Fruit fly (Drosophila melanogaster) whole organism: Measurements from ENCODE around the gene CG31126.

Experiments
- CG8478 ChIP-seq: fragments of >200 bp; optimal IDR thresholded peaks from 2 replicates; lab custom pipeline; 2018; ENCODE audit warnings: inconsistent platforms
- Dll ChIP-seq: fragments of >200 bp; optimal IDR thresholded peaks from 2 replicates; lab custom pipeline; 2017
- EcR ChIP-seq, 2 experiments: fragments of >200 bp; optimal IDR thresholded peaks; 2 replicates each; lab custom pipeline; 2017; ENCODE audit warnings: missing biosample characterization in 2 of 2, missing genetic modification characterization in 2 of 2, missing genetic modification reagents in 2 of 2
- pan ChIP-seq: fragments of >200 bp; optimal IDR thresholded peaks from 2 replicates; lab custom pipeline; 2017
- psq ChIP-seq: fragments of >200 bp; optimal IDR thresholded peaks from 2 replicates; lab custom pipeline; 2017
- usp ChIP-seq: fragments of >200 bp; optimal IDR thresholded peaks from 2 replicates; lab custom pipeline; 2017; ENCODE audit warnings: missing biosample characterization, missing genetic modification characterization, mixed read lengths

Gene CG31126

dm6 chr3R:24651044-24651459 lies 8.4 kb upstream of the CG31126 start:
- TF ChIP-seq Dll = no peak
- no peak for TF ChIP-seq psq (lab: Kevin White, UChicago)
- TF ChIP-seq pan (lab: Kevin White, UChicago) = no peak
- no peak for TF ChIP-seq usp (GFP tag; lab: Kevin White, UChicago)
- no peak for TF ChIP-seq EcR (GFP tag; optimal IDR thresholded peaks at IDR 0.05; lab: Kevin White, UChicago)
- no peak for TF ChIP-seq CG8478

- TF ChIP-seq CG8478 (no peak), usp (GFP tag; lab: Kevin White, UChicago) (no peak), pan (lab: Kevin White, UChicago) (no peak), EcR (GFP tag; optimal IDR thresholded peaks at IDR 0.05; lab: Kevin White, UChicago) (no peak), Dll (no peak), psq (lab: Kevin White, UChicago) (no peak)
Measured at dm6 chr3R:24654770-24655322, 4.6 kb upstream of the CG31126 start, which contains the start of the genes CG31125 and CG6695. Gene CG31125, minus strand, starts transcription at chr3R:24654820. Gene CG6695, plus strand, starts transcription at chr3R:24655160.

dm6 chr3R:24661679-24662411 lies 2.4 kb downstream of the CG31126 start, which contains the start of gene Ppox:
Gene Ppox, minus strand, starts transcription at chr3R:24661851.
- TF ChIP-seq usp (GFP tag; lab: Kevin White, UChicago) (no peak), EcR (GFP tag; optimal IDR thresholded peaks at IDR 0.05; lab: Kevin White, UChicago) (no peak), CG8478 (no peak), psq (lab: Kevin White, UChicago) (no peak)

dm6 chr3R:24662412-24662796 lies 3.0 kb downstream of the CG31126 start, which contains the start of gene slo:
Gene slo, plus strand, starts transcription at chr3R:24662491.
- TF ChIP-seq EcR (GFP tag; optimal IDR thresholded peaks at IDR 0.05; lab: Kevin White, UChicago) (no peak), CG8478 (no peak), psq (lab: Kevin White, UChicago) (no peak), usp (GFP tag; lab: Kevin White, UChicago) (no peak), Dll (no peak), pan (lab: Kevin White, UChicago) (no peak)

dm6 chr3R:24663044-24663443 lies 3.6 kb downstream of the CG31126 start:
- no peak for TF ChIP-seq psq (lab: Kevin White, UChicago)
- no peak for TF ChIP-seq usp (GFP tag; lab: Kevin White, UChicago)
- no peak for TF ChIP-seq pan (lab: Kevin White, UChicago)
- TF ChIP-seq EcR (GFP tag; optimal IDR thresholded peaks at IDR 0.05; lab: Kevin White, UChicago) = no peak

- TF ChIP-seq CG8478 (no peak), usp (GFP tag; lab: Kevin White, UChicago) (no peak), Dll (peak; percentile 68), psq (lab: Kevin White, UChicago) (no peak), pan (lab: Kevin White, UChicago) (no peak)
Measured at dm6 chr3R:24667538-24668207, 8.3 kb downstream of the CG31126 start.

dm6 chr3R:24671662-24672061 lies 12.2 kb downstream of the CG31126 start:
- TF ChIP-seq psq (lab: Kevin White, UChicago) (no peak), Dll (no peak), EcR (GFP tag; optimal IDR thresholded peaks at IDR 0.05; lab: Kevin White, UChicago) (no peak), usp (GFP tag; lab: Kevin White, UChicago) (no peak), pan (lab: Kevin White, UChicago) (no peak), CG8478 (no peak)

dm6 chr3R:24692863-24693262 lies 33.4 kb downstream of the CG31126 start:
- TF ChIP-seq pan (lab: Kevin White, UChicago) (no peak), CG8478 (no peak), psq (lab: Kevin White, UChicago) (no peak), Dll (no peak), usp (GFP tag; lab: Kevin White, UChicago) (no peak), EcR (GFP tag; optimal IDR thresholded peaks at IDR 0.05; lab: Kevin White, UChicago) (no peak)

dm6 chr3R:24699309-24699708 lies 39.9 kb downstream of the CG31126 start:
- no peak for TF ChIP-seq CG8478
- no peak for TF ChIP-seq usp (GFP tag; lab: Kevin White, UChicago)
- no peak for TF ChIP-seq pan (lab: Kevin White, UChicago)
- TF ChIP-seq Dll = no peak
- no peak for TF ChIP-seq psq (lab: Kevin White, UChicago)
- no peak for TF ChIP-seq EcR (GFP tag; optimal IDR thresholded peaks at IDR 0.05; lab: Kevin White, UChicago)
